Worm (Caenorhabditis elegans): ENCODE data around the gene T06E6.10.
A peak's percentile ranks its signal among the peaks of the same experiment; 100 is the strongest.

Gene T06E6.10

ce11 chrV:15459088-15459487, 41.2 kb downstream of the T06E6.10 start, which contains the start of gene str-71:
Gene str-71, minus strand, starts transcription at chrV:15459188.
- TF ChIP-seq F13H6.1 (tag; optimal IDR thresholded peaks at IDR 0.05) (no peak), ztf-4 (tag; optimal IDR thresholded peaks at IDR 0.05) (no peak)

- no peak for TF ChIP-seq lsy-2 (tag; optimal IDR thresholded peaks at IDR 0.05)
- no peak for TF ChIP-seq mbf-1 (tag; optimal IDR thresholded peaks at IDR 0.05)
Observed at ce11 chrV:15464402-15464801, 46.5 kb downstream of the T06E6.10 start, which contains the start of gene rocf-1. Gene rocf-1, minus strand, starts transcription at chrV:15464502.

ce11 chrV:15465032-15465727, 47.3 kb downstream of the T06E6.10 start, which contains the start of gene pqn-71:
Gene pqn-71, plus strand, starts transcription at chrV:15465677.
- TF ChIP-seq unc-55 (GFP tag; optimal IDR thresholded peaks at IDR 0.05) (peak; percentile 69), ama-1 (optimal IDR thresholded peaks at IDR 0.05) (no peak), crh-2 (tag; optimal IDR thresholded peaks at IDR 0.05) (peak; percentile 91), ztf-11 (tag; optimal IDR thresholded peaks at IDR 0.05) (no peak), C34F6.9 (tag; optimal IDR thresholded peaks at IDR 0.05) (peak; percentile 52), mab-5 (tag; optimal IDR thresholded peaks at IDR 0.05) (peak; percentile 46), egl-27 (tag; optimal IDR thresholded peaks at IDR 0.05) (peak; percentile 80), F13H6.1 (tag; optimal IDR thresholded peaks at IDR 0.05) (peak; percentile 74), lin-39 (tag; optimal IDR thresholded peaks at IDR 0.05) (no peak), nhr-77 (tag; optimal IDR thresholded peaks at IDR 0.05) (no peak), lin-13 (GFP tag; optimal IDR thresholded peaks at IDR 0.05) (peak; percentile 74), nhr-129 (tag; optimal IDR thresholded peaks at IDR 0.05) (peak; percentile 69), sem-4 (tag; optimal IDR thresholded peaks at IDR 0.05) (peak; percentile 63), nhr-25 (tag; optimal IDR thresholded peaks at IDR 0.05) (no peak), alr-1 (tag; optimal IDR thresholded peaks at IDR 0.05) (peak; percentile 8), R02D3.7 (tag; optimal IDR thresholded peaks at IDR 0.05) (no peak), aly-2 (tag; optimal IDR thresholded peaks at IDR 0.05) (no peak), gmeb-1 (tag; optimal IDR thresholded peaks at IDR 0.05) (peak; percentile 81), zag-1 (tag; optimal IDR thresholded peaks at IDR 0.05) (peak; percentile 57), elt-3 (tag; optimal IDR thresholded peaks at IDR 0.05) (no peak), mdl-1 (tag; optimal IDR thresholded peaks at IDR 0.05) (peak; percentile 11 to 76), nhr-10 (tag; optimal IDR thresholded peaks at IDR 0.05) (peak; percentile 26), unc-62 (GFP tag; optimal IDR thresholded peaks at IDR 0.05) (no peak), sma-3 (GFP tag; optimal IDR thresholded peaks at IDR 0.05) (peak; percentile 91), ztf-4 (tag; optimal IDR thresholded peaks at IDR 0.05) (no peak), nhr-23 (tag; optimal IDR thresholded peaks at IDR 0.05) (no peak), sma-9 (GFP tag; optimal IDR thresholded peaks at IDR 0.05) (peak; percentile 74), sma-9 (tag; optimal IDR thresholded peaks at IDR 0.05) (no peak), blmp-1 (tag; optimal IDR thresholded peaks at IDR 0.05; ENCODE audit: insufficient read depth) (no peak), peb-1 (tag; optimal IDR thresholded peaks at IDR 0.05) (no peak), snpc-4 (tag; optimal IDR thresholded peaks at IDR 0.05) (peak; percentile 58), Y55F3AM.14 (GFP tag; optimal IDR thresholded peaks at IDR 0.05) (peak; percentile 79), ceh-82 (tag; optimal IDR thresholded peaks at IDR 0.05) (peak; percentile 16), lin-11 (tag; optimal IDR thresholded peaks at IDR 0.05) (peak; percentile 66), unc-39 (tag; optimal IDR thresholded peaks at IDR 0.05) (no peak), nhr-237 (tag; optimal IDR thresholded peaks at IDR 0.05) (no peak), mbf-1 (tag; optimal IDR thresholded peaks at IDR 0.05) (peak; percentile 10), nhr-21 (tag; optimal IDR thresholded peaks at IDR 0.05) (peak; percentile 82), fos-1 (tag; optimal IDR thresholded peaks at IDR 0.05) (peak; percentile 94), nhr-12 (tag; optimal IDR thresholded peaks at IDR 0.05) (no peak), ceh-16 (tag; optimal IDR thresholded peaks at IDR 0.05) (no peak), skn-1 (tag; optimal IDR thresholded peaks at IDR 0.05) (no peak), nhr-11 (tag; optimal IDR thresholded peaks at IDR 0.05) (peak; percentile 65), dmd-4 (tag; optimal IDR thresholded peaks at IDR 0.05) (no peak), ZK546.5 (tag; optimal IDR thresholded peaks at IDR 0.05) (no peak), ztf-1 (GFP tag; conservative IDR thresholded peaks at IDR 0.05) (no peak), nhr-6 (tag; optimal IDR thresholded peaks at IDR 0.05) (no peak), elt-1 (tag; optimal IDR thresholded peaks at IDR 0.05) (no peak), lsy-2 (tag; optimal IDR thresholded peaks at IDR 0.05) (peak; percentile 71 to 85)

Data from whole organism, L2 larva.